Worm (Caenorhabditis elegans) whole organism, L1 larva: ENCODE data around the gene fbxb-91.

Experiments
- ceh-63 ChIP-seq: fragments of 200-800 bp; sonication (Bioruptor generic); optimal IDR thresholded peaks from 2 replicates; lab custom pipeline; 2018; ENCODE audit warnings: mild to moderate bottlenecking, missing genetic modification characterization, missing compliant biosample characterization
- elt-3 ChIP-seq, 6 experiments: fragments of 150-350 bp in 1 of 6; sonication (generic microtip); optimal IDR thresholded peaks; 2 replicates each; lab custom pipeline; 2017 to 2018; ENCODE audit warnings: missing biosample characterization in 6 of 6, missing genetic modification characterization in 6 of 6, inconsistent platforms in 1 of 6
- fkh-4 ChIP-seq: sonication (generic microtip); optimal IDR thresholded peaks from 2 replicates; lab custom pipeline; 2016; ENCODE audit warnings: missing compliant biosample characterization, missing genetic modification characterization, borderline replicate concordance
- lin-14 ChIP-seq: fragments of 200-800 bp; sonication (Bioruptor generic); optimal IDR thresholded peaks from 2 replicates; lab custom pipeline; 2018; ENCODE audit warnings: mild to moderate bottlenecking, missing genetic modification characterization, moderate library complexity, missing compliant biosample characterization
- nhr-20 ChIP-seq: sonication (generic microtip); optimal IDR thresholded peaks from 2 replicates; lab custom pipeline; 2016; ENCODE audit warnings: mild to moderate bottlenecking, missing genetic modification characterization, missing compliant biosample characterization
- nhr-76 ChIP-seq: sonication (generic microtip); optimal IDR thresholded peaks from 2 replicates; lab custom pipeline; 2017; ENCODE audit warnings: missing biosample characterization, missing genetic modification characterization
- nhr-77 ChIP-seq: fragments of 150-350 bp; optimal IDR thresholded peaks from 2 replicates; lab custom pipeline; 2014; ENCODE audit warnings: missing biosample characterization, missing genetic modification characterization
- unc-62 ChIP-seq: fragments of 150-350 bp; optimal IDR thresholded peaks from 2 replicates; lab custom pipeline; 2014; ENCODE audit warnings: missing biosample characterization, missing genetic modification reagents, missing genetic modification characterization
- zag-1 ChIP-seq: fragments of 150-350 bp; optimal IDR thresholded peaks from 2 replicates; lab custom pipeline; 2014; ENCODE audit warnings: missing biosample characterization, missing genetic modification characterization
- ztf-11 ChIP-seq, 2 experiments: sonication (generic microtip); optimal IDR thresholded peaks; 2 replicates each; lab custom pipeline; 2016 to 2017; ENCODE audit warnings: missing genetic modification characterization in 2 of 2, missing biosample characterization in 1 of 2, missing compliant biosample characterization in 1 of 2

ce11 chrII:3795323-3795722, 44.7 kb upstream of the fbxb-91 start, which contains the start of gene Y8A9A.2:
- no peak for TF ChIP-seq ceh-63 (GFP tag; lab: Kevin White, UChicago)
- no peak for TF ChIP-seq lin-14 (GFP tag; lab: Kevin White, UChicago)
- TF ChIP-seq nhr-20 (tag; lab: Kevin White, UChicago): no peak
- TF ChIP-seq nhr-76 (tag; lab: Kevin White, UChicago): no peak
- TF ChIP-seq ztf-11 (tag; optimal IDR thresholded peaks at IDR 0.05; lab: Kevin White, UChicago): no peak
- no peak for TF ChIP-seq elt-3 (tag; optimal IDR thresholded peaks at IDR 0.05; lab: Kevin White, UChicago)
- no peak for TF ChIP-seq nhr-77
- TF ChIP-seq fkh-4 (tag; lab: Kevin White, UChicago): no peak
- TF ChIP-seq zag-1 (tag; lab: Kevin White, UChicago): no peak
- no peak for TF ChIP-seq unc-62
